Worm (Caenorhabditis elegans): ENCODE results near the gene ucr-2.2.

- no peak for TF ChIP-seq dao-5 (tag; optimal IDR thresholded peaks at IDR 0.05)
- TF ChIP-seq him-1 (tag; optimal IDR thresholded peaks at IDR 0.05) = no peak
- TF ChIP-seq W03F9.2 (tag; optimal IDR thresholded peaks at IDR 0.05) = no peak
Measured at ce11 chrX:15225180-15225724, 51.5 kb downstream of the ucr-2.2 start.

All from whole organism, L4/young adult.